Worm (Caenorhabditis elegans): ENCODE measurements around the gene C09H10.4.

C09H10.4 gene

DNA sequence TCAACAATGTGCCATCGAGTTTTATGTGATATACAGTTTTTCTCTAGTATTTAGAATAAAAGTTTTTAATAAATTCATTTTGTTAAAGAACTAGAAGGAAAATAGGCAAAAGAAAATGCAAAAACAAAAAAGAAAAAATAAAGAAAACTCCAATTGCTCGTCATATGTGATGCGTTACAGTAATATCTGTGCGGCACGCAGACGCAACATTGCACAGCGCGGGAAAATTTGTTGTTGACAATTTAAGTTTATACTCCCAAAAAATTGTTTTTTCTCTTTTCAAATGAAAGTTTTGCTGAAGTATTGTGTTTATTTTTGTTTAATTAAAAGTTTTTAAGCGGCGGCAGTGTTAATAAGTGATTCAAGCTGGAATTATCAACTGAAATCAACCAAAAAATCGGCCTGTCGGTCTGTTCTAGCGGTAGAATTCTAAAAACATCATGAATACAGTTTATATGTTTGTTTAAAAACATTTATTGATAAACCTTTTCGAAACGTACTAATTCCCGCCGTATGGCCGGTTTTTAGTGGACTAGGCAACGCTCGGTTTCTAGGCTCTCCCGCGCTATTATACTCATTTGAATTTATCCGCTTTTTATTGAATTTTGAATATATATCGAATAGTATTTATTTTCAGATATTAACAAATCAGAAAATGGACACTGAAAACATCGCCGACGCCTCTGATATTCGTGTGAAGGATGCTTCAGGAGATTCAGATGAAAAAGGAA is 6.2 kb downstream of the C09H10.4 start, which contains the start of gene nasp-1 (continued):
- no peak for TF ChIP-seq attf-5 (GFP tag; optimal IDR thresholded peaks at IDR 0.05)
- TF ChIP-seq sptf-2 (GFP tag; optimal IDR thresholded peaks at IDR 0.05): no peak
- no peak for TF ChIP-seq B0336.3 (GFP tag; IDR thresholded peaks at IDR 0.05)
- TF ChIP-seq egl-44 (GFP tag; IDR thresholded peaks at IDR 0.05): no peak
- 0 out of 2 replicates have a peak, but pooled peaks have one; percentile 6 for TF ChIP-seq rcor-1 (GFP tag; IDR thresholded peaks at IDR 0.05)
- TF ChIP-seq F57C9.4 (tag; optimal IDR thresholded peaks at IDR 0.05): no peak
- TF ChIP-seq ekl-4 (GFP tag; IDR thresholded peaks at IDR 0.05): no peak
- TF ChIP-seq F37B4.10 (GFP tag; IDR thresholded peaks at IDR 0.05): no peak
- TF ChIP-seq ztf-6 (GFP tag; IDR thresholded peaks at IDR 0.05): no peak
- TF ChIP-seq F23B12.7 (tag; optimal IDR thresholded peaks at IDR 0.05; ENCODE audit: insufficient read depth): no peak
- TF ChIP-seq B0019.2 (GFP tag; conservative IDR thresholded peaks at IDR 0.05): no peak
- TF ChIP-seq egrh-3 (GFP tag; IDR thresholded peaks at IDR 0.05): no peak
- no peak for TF ChIP-seq ztf-28 (GFP tag; IDR thresholded peaks at IDR 0.05)
- TF ChIP-seq Y95B8A.8 (GFP tag; IDR thresholded peaks at IDR 0.05): no peak
- no peak for TF ChIP-seq Y53G8AR.9 (GFP tag; conservative IDR thresholded peaks at IDR 0.05)
- no peak for TF ChIP-seq aptf-3 (GFP tag; IDR thresholded peaks at IDR 0.05)
- no peak for TF ChIP-seq ceh-79 (tag; optimal IDR thresholded peaks at IDR 0.05)
- no peak for TF ChIP-seq F55B11.4 (tag; optimal IDR thresholded peaks at IDR 0.05; ENCODE audit: borderline replicate concordance, insufficient read depth)
- TF ChIP-seq rpc-1 (optimal IDR thresholded peaks at IDR 0.05): no peak
- TF ChIP-seq rpc-1 (tag; optimal IDR thresholded peaks at IDR 0.05): no peak
- no peak for TF ChIP-seq lag-1 (GFP tag; IDR thresholded peaks at IDR 0.05)
- no peak for TF ChIP-seq K12H6.12 (tag; optimal IDR thresholded peaks at IDR 0.05)
- no peak for TF ChIP-seq aptf-2 (GFP tag; conservative IDR thresholded peaks at IDR 0.05)
- peak; percentile 91 for TF ChIP-seq lsl-1 (GFP tag; optimal IDR thresholded peaks at IDR 0.05)
- TF ChIP-seq tlf-1 (GFP tag; optimal IDR thresholded peaks at IDR 0.05): no peak
- TF ChIP-seq tbp1 (GFP tag; optimal IDR thresholded peaks at IDR 0.05): peak; percentile 12
- TF ChIP-seq dpff-1 (tag; optimal IDR thresholded peaks at IDR 0.05): no peak
- TF ChIP-seq nhr-90 (tag; optimal IDR thresholded peaks at IDR 0.05): no peak
- peak; percentile 94 for TF ChIP-seq efl-1 (GFP tag; optimal IDR thresholded peaks at IDR 0.05)
- no peak for TF ChIP-seq ceh-58 (GFP tag; IDR thresholded peaks at IDR 0.05)
- TF ChIP-seq die-1 (tag; optimal IDR thresholded peaks at IDR 0.05): no peak
- TF ChIP-seq akir-1 (GFP tag; optimal IDR thresholded peaks at IDR 0.05): no peak

DNA sequence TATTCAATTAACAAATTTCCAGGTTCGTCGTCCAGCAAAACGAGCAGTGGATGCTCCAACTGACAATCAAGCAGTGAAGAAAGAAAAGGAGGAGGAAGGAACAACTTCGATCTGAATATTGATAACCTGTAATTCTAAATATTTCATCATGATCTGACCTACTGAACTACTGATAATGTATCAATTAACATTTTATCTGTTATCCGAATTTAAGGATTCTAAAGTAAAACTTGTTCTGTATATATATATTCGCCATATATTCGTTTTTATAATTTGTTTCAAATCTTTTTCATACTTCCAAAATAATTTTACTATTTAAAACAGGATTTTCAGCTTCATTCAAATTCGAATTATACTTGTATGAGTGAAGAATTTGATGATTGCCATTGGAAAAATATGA is 7.9 kb downstream of the C09H10.4 start, which contains the start of gene apc-17:
Gene apc-17, plus strand, starts transcription at position 301 of the 400 bp plus-strand sequence.
- no peak for TF ChIP-seq pha-4 (tag; optimal IDR thresholded peaks at IDR 0.05)
- peak; percentile 22 for TF ChIP-seq F49E8.2 (tag; optimal IDR thresholded peaks at IDR 0.05; ENCODE audit: insufficient read depth)

- TF ChIP-seq F23B12.7 (tag; optimal IDR thresholded peaks at IDR 0.05; ENCODE audit: insufficient read depth): no peak
- no peak for TF ChIP-seq lsy-27 (tag; optimal IDR thresholded peaks at IDR 0.05; ENCODE audit: borderline replicate concordance, insufficient read depth)
- no peak for TF ChIP-seq fkh-3 (tag; optimal IDR thresholded peaks at IDR 0.05)
- TF ChIP-seq lin-40 (tag; optimal IDR thresholded peaks at IDR 0.05): no peak
- TF ChIP-seq F57A8.1 (GFP tag; optimal IDR thresholded peaks at IDR 0.05): no peak
- no peak for TF ChIP-seq K12H6.12 (tag; optimal IDR thresholded peaks at IDR 0.05)
- no peak for TF ChIP-seq cebp-2 (GFP tag; IDR thresholded peaks at IDR 0.05)
- TF ChIP-seq ccch-3 (GFP tag; optimal IDR thresholded peaks at IDR 0.05): no peak
- TF ChIP-seq snpc-3.4 (tag; optimal IDR thresholded peaks at IDR 0.05): no peak
- TF ChIP-seq nfya-2 (GFP tag; IDR thresholded peaks at IDR 0.05): no peak
- TF ChIP-seq akir-1 (GFP tag; optimal IDR thresholded peaks at IDR 0.05): no peak
- TF ChIP-seq nhr-179 (tag; optimal IDR thresholded peaks at IDR 0.05): no peak
- TF ChIP-seq K11D2.4 (GFP tag; IDR thresholded peaks at IDR 0.05): no peak
- TF ChIP-seq F55B11.4 (tag; optimal IDR thresholded peaks at IDR 0.05; ENCODE audit: borderline replicate concordance, insufficient read depth): no peak
These were observed 10.5 kb downstream of the C09H10.4 start for ce11 chrII:11110419-11110818.
